Fruit fly (Drosophila melanogaster) whole organism, wandering third instar larva: ENCODE measurements around the gene rols.

ENCODE experiments used
- Abd-B ChIP-seq: fragments of >200 bp; optimal IDR thresholded peaks from 2 replicates; lab custom pipeline; 2017; ENCODE audit warnings: missing biosample characterization, missing genetic modification characterization
- Dfd ChIP-seq: fragments of >200 bp; optimal IDR thresholded peaks from 2 replicates; lab custom pipeline; 2017; ENCODE audit warnings: missing biosample characterization, missing genetic modification characterization
- Dif ChIP-seq: fragments of 200-275, 200-300 bp; sonication (Bioruptor generic); optimal IDR thresholded peaks from 2 replicates; lab custom pipeline; 2018; ENCODE audit warnings: missing biosample characterization, missing genetic modification characterization; ENCODE audit not compliant: partially characterized antibody
- Myc ChIP-seq: fragments of >200 bp; optimal IDR thresholded peaks from 2 replicates; lab custom pipeline; 2017
- Vsx2 ChIP-seq: fragments of 200-300, 225-300 bp; sonication (Bioruptor generic); optimal IDR thresholded peaks from 2 replicates; lab custom pipeline; 2018; ENCODE audit warnings: missing biosample characterization, missing genetic modification characterization; ENCODE audit not compliant: partially characterized antibody
- dsf ChIP-seq: sonication (Bioruptor generic); optimal IDR thresholded peaks from 2 replicates; lab custom pipeline; 2016; ENCODE audit warnings: missing biosample characterization, missing genetic modification characterization, borderline replicate concordance
- ey ChIP-seq: fragments of 200-800 bp; sonication (Bioruptor generic); optimal IDR thresholded peaks from 2 replicates; lab custom pipeline; 2016; ENCODE audit warnings: missing biosample characterization, missing genetic modification characterization
- foxo ChIP-seq, 2 experiments: fragments of 200-800 bp; sonication (Bioruptor generic); optimal IDR thresholded peaks; 2 replicates in 1 of 2; 3 replicates in 1 of 2; lab custom pipeline; 2016 to 2017; ENCODE audit warnings: missing biosample characterization in 2 of 2, missing genetic modification characterization in 2 of 2
- h ChIP-seq: fragments of 200-800 bp; sonication (Bioruptor generic); optimal IDR thresholded peaks from 3 replicates; lab custom pipeline; 2016; ENCODE audit warnings: missing biosample characterization, mild to moderate bottlenecking, missing genetic modification characterization
- lola ChIP-seq: fragments of >200 bp; optimal IDR thresholded peaks from 2 replicates; lab custom pipeline; 2017; ENCODE audit warnings: missing biosample characterization, missing genetic modification characterization
- psq ChIP-seq: fragments of 200-800 bp; sonication (Bioruptor generic); optimal IDR thresholded peaks from 3 replicates; lab custom pipeline; 2017; ENCODE audit warnings: missing biosample characterization, mild to moderate bottlenecking, missing genetic modification characterization, moderate library complexity
- sv ChIP-seq: fragments of 200-800 bp; sonication (Bioruptor generic); optimal IDR thresholded peaks from 3 replicates; lab custom pipeline; 2016; ENCODE audit warnings: missing biosample characterization, missing genetic modification characterization
- woc ChIP-seq: sonication (Bioruptor generic); optimal IDR thresholded peaks from 2 replicates; lab custom pipeline; 2016; ENCODE audit warnings: missing biosample characterization, mild to moderate bottlenecking, missing genetic modification characterization

dm6 chr3L:11992960-11993359 is 71.7 kb downstream of the rols start, which contains the start of gene viaf:
- TF ChIP-seq woc (GFP tag; lab: Kevin White, UChicago) (no peak), Dif (GFP tag; lab: Kevin White, UChicago) (no peak), Abd-B (no peak), sv (peak; percentile 2), h (GFP tag; lab: Kevin White, UChicago) (no peak), psq (GFP tag; lab: Kevin White, UChicago) (no peak), ey (GFP tag; lab: Kevin White, UChicago) (no peak), lola (GFP tag; lab: Kevin White, UChicago) (no peak), Vsx2 (GFP tag; lab: Kevin White, UChicago) (no peak), Myc (lab: Kevin White, UChicago) (no peak), foxo (GFP tag; optimal IDR thresholded peaks at IDR 0.05; lab: Kevin White, UChicago) (peak in 1 of 2 experiments; percentile 40), Dfd (GFP tag; lab: Kevin White, UChicago) (no peak), dsf (GFP tag; lab: Kevin White, UChicago) (no peak)
